Fruit fly (Drosophila melanogaster) whole organism: ENCODE measurements around the gene Osi3.

ENCODE experiments used
- EcR ChIP-seq, 2 experiments: fragments of >200 bp; optimal IDR thresholded peaks; 2 replicates each; lab custom pipeline; 2017; ENCODE audit warnings: missing biosample characterization in 2 of 2, missing genetic modification characterization in 2 of 2, missing genetic modification reagents in 2 of 2
- pan ChIP-seq: fragments of >200 bp; optimal IDR thresholded peaks from 2 replicates; lab custom pipeline; 2017

- TF ChIP-seq EcR (GFP tag; optimal IDR thresholded peaks at IDR 0.05; lab: Kevin White, UChicago) (no peak), pan (lab: Kevin White, UChicago) (no peak)
These were observed 6.5 kb downstream of the Osi3 start for dm6 chr3R:6222119-6222518.
